Worm (Caenorhabditis elegans) whole organism, young adult: Measurements from ENCODE around the gene T22D1.17.
A peak's percentile ranks its signal among the peaks of the same experiment; 100 is the strongest.

Experiments
- B0261.1 ChIP-seq: sonication (generic microtip); optimal IDR thresholded peaks from 2 replicates; lab custom pipeline; 2016; ENCODE audit warnings: mild to moderate bottlenecking, missing genetic modification characterization, moderate library complexity, missing compliant biosample characterization
- F33H1.4 ChIP-seq: fragments of 200-800 bp; sonication (Bioruptor generic); IDR thresholded peaks from 2 replicates; pipeline ENCODE4 v1.3.6; 2022; ENCODE audit warnings: missing genetic modification reagents, missing genetic modification characterization, missing compliant biosample characterization
- F52B5.7 ChIP-seq: sonication (generic microtip); optimal IDR thresholded peaks from 2 replicates; lab custom pipeline; 2016; ENCODE audit warnings: mild to moderate bottlenecking, missing genetic modification characterization, missing compliant biosample characterization
- F57A8.1 ChIP-seq: fragments of 200-800 bp; sonication (Bioruptor generic); optimal IDR thresholded peaks from 2 replicates; lab custom pipeline; 2018; ENCODE audit warnings: mild to moderate bottlenecking, missing genetic modification characterization, moderate library complexity, missing compliant biosample characterization
- F57C9.4 ChIP-seq: sonication (generic microtip); optimal IDR thresholded peaks from 2 replicates; lab custom pipeline; 2017; ENCODE audit warnings: mild to moderate bottlenecking, missing genetic modification characterization, missing compliant biosample characterization
- K12H6.12 ChIP-seq: fragments of 200-800 bp; sonication (Bioruptor generic); optimal IDR thresholded peaks from 2 replicates; lab custom pipeline; 2018; ENCODE audit warnings: mild to moderate bottlenecking, missing genetic modification characterization, missing compliant biosample characterization
- T07F8.4 ChIP-seq: sonication (generic microtip); optimal IDR thresholded peaks from 2 replicates; lab custom pipeline; 2016; ENCODE audit warnings: mild to moderate bottlenecking, missing genetic modification characterization, moderate library complexity, missing compliant biosample characterization
- Y67H2A.10 ChIP-seq: fragments of 200-800 bp; sonication (Bioruptor generic); conservative IDR thresholded peaks from 2 replicates; pipeline ENCODE4 v1.3.6; 2022; ENCODE audit warnings: missing genetic modification reagents, missing genetic modification characterization, missing compliant biosample characterization
- Y95B8A.8 ChIP-seq: fragments of 200-800 bp; sonication (Bioruptor generic); IDR thresholded peaks from 2 replicates; pipeline ENCODE4 v1.3.6; 2022; ENCODE audit warnings: missing genetic modification reagents, missing genetic modification characterization, missing compliant biosample characterization
- akir-1 ChIP-seq: fragments of 200-800 bp; sonication (Bioruptor generic); optimal IDR thresholded peaks from 2 replicates; lab custom pipeline; 2018; ENCODE audit warnings: mild to moderate bottlenecking, missing genetic modification characterization, moderate library complexity, missing compliant biosample characterization
- ama-1 ChIP-seq, 3 experiments: fragments of 150-350 bp in 1 of 3; sonication (generic microtip) in 2 of 3; optimal IDR thresholded peaks; 2 replicates each; lab custom pipeline; 2014 to 2018; ENCODE audit warnings: missing biosample characterization in 2 of 3, missing genetic modification characterization in 2 of 3, missing genetic modification reagents in 2 of 3
- aptf-3 ChIP-seq: fragments of 200-800 bp; sonication (Bioruptor generic); IDR thresholded peaks from 2 replicates; pipeline ENCODE4 v1.3.6; 2022; ENCODE audit warnings: missing genetic modification characterization, missing compliant biosample characterization
- atf-7 ChIP-seq: sonication (generic microtip); optimal IDR thresholded peaks from 2 replicates; lab custom pipeline; 2017; ENCODE audit warnings: mild to moderate bottlenecking, missing genetic modification characterization, missing compliant biosample characterization
- attf-3 ChIP-seq: fragments of 200-800 bp; sonication (Bioruptor generic); conservative IDR thresholded peaks from 2 replicates; pipeline ENCODE4 v1.3.6; 2022; ENCODE audit warnings: missing genetic modification reagents, missing genetic modification characterization, missing compliant biosample characterization
- attf-5 ChIP-seq: fragments of 200-800 bp; sonication (Bioruptor generic); optimal IDR thresholded peaks from 2 replicates; lab custom pipeline; 2018; ENCODE audit warnings: mild to moderate bottlenecking, missing genetic modification characterization, missing compliant biosample characterization
- bed-1 ChIP-seq: fragments of 200-800 bp; sonication (Bioruptor generic); IDR thresholded peaks from 2 replicates; pipeline ENCODE4 v1.3.6; 2022; ENCODE audit warnings: missing genetic modification reagents, missing genetic modification characterization, missing compliant biosample characterization
- cebp-1 ChIP-seq, 2 experiments: fragments of 200-800 bp in 1 of 2; sonication (Bioruptor generic) in 1 of 2; sonication (generic microtip) in 1 of 2; IDR thresholded peaks in 1 of 2; optimal IDR thresholded peaks in 1 of 2; 2 replicates each; pipeline versions ENCODE4 v1.3.6 to Lab custom; 2017 to 2022; ENCODE audit warnings: missing compliant biosample characterization in 2 of 2, missing genetic modification characterization in 2 of 2, mild to moderate bottlenecking in 1 of 2, missing genetic modification reagents in 1 of 2, moderate library complexity in 1 of 2
- ceh-27 ChIP-seq: fragments of 200-800 bp; sonication (Bioruptor generic); optimal IDR thresholded peaks from 2 replicates; lab custom pipeline; 2018; ENCODE audit warnings: mild to moderate bottlenecking, missing genetic modification characterization, moderate library complexity, missing compliant biosample characterization
- ceh-40 ChIP-seq: fragments of 200-800 bp; sonication (Bioruptor generic); IDR thresholded peaks from 2 replicates; pipeline ENCODE4 v1.3.6; 2022; ENCODE audit warnings: missing genetic modification characterization, missing compliant biosample characterization
- ceh-58 ChIP-seq: fragments of 200-800 bp; sonication (Bioruptor generic); IDR thresholded peaks from 2 replicates; pipeline ENCODE4 v1.3.6; 2022; ENCODE audit warnings: missing genetic modification characterization, missing compliant biosample characterization
- ceh-91 ChIP-seq: fragments of 200-800 bp; sonication (Bioruptor generic); IDR thresholded peaks from 2 replicates; pipeline ENCODE4 v1.3.6; 2022; ENCODE audit warnings: missing genetic modification reagents, missing genetic modification characterization, missing compliant biosample characterization
- chd-7 ChIP-seq: sonication (generic microtip); optimal IDR thresholded peaks from 2 replicates; lab custom pipeline; 2016; ENCODE audit warnings: mild to moderate bottlenecking, missing genetic modification characterization, moderate library complexity, missing compliant biosample characterization
- die-1 ChIP-seq: sonication (generic microtip); optimal IDR thresholded peaks from 2 replicates; lab custom pipeline; 2016; ENCODE audit warnings: missing genotype, mild to moderate bottlenecking, missing genetic modification characterization, missing compliant biosample characterization
- dox-1 ChIP-seq: fragments of 200-800 bp; sonication (Bioruptor generic); IDR thresholded peaks from 2 replicates; pipeline ENCODE4 v1.3.6; 2022; ENCODE audit warnings: missing genetic modification reagents, missing genetic modification characterization, missing compliant biosample characterization
- dpff-1 ChIP-seq: sonication (generic microtip); optimal IDR thresholded peaks from 2 replicates; lab custom pipeline; 2017; ENCODE audit warnings: mild to moderate bottlenecking, missing genetic modification characterization, missing compliant biosample characterization
- efl-1 ChIP-seq: fragments of 150-350 bp; optimal IDR thresholded peaks from 2 replicates; lab custom pipeline; 2014; ENCODE audit warnings: missing biosample characterization, missing genetic modification reagents, missing genetic modification characterization
- egrh-3 ChIP-seq: fragments of 200-800 bp; sonication (Bioruptor generic); IDR thresholded peaks from 2 replicates; pipeline ENCODE4 v1.3.6; 2022; ENCODE audit warnings: missing genetic modification reagents, missing genetic modification characterization, missing compliant biosample characterization
- lin-26 ChIP-seq: fragments of 200-800 bp; sonication (Bioruptor generic); IDR thresholded peaks from 2 replicates; pipeline ENCODE4 v1.3.6; 2022; ENCODE audit warnings: missing genetic modification reagents, missing genetic modification characterization, missing compliant biosample characterization
- lin-35 ChIP-seq, 3 experiments: fragments of 150-350 bp in 2 of 3; sonication (generic microtip) in 1 of 3; optimal IDR thresholded peaks; 2 replicates each; lab custom pipeline; 2014 to 2018; ENCODE audit warnings: missing biosample characterization in 3 of 3, missing genetic modification characterization in 3 of 3, missing genetic modification reagents in 3 of 3
- lin-40 ChIP-seq: sonication (generic microtip); optimal IDR thresholded peaks from 2 replicates; lab custom pipeline; 2016; ENCODE audit warnings: missing genetic modification characterization, mild to moderate bottlenecking, missing compliant biosample characterization, missing genotype, missing genetic modification reagents
- lsy-27 ChIP-seq: sonication (generic microtip); optimal IDR thresholded peaks from 2 replicates; lab custom pipeline; 2017; ENCODE audit warnings: missing genetic modification characterization, mild to moderate bottlenecking, missing compliant biosample characterization, antibody characterized with exemption, missing genotype, borderline replicate concordance; ENCODE audit not compliant: insufficient read depth
- mcd-1 ChIP-seq: fragments of 200-800 bp; sonication (Bioruptor generic); IDR thresholded peaks from 2 replicates; pipeline ENCODE4 v1.3.6; 2022; ENCODE audit warnings: missing genetic modification reagents, missing genetic modification characterization, missing compliant biosample characterization
- mxl-1 ChIP-seq: sonication (generic microtip); optimal IDR thresholded peaks from 2 replicates; lab custom pipeline; 2016; ENCODE audit warnings: missing genetic modification characterization, missing compliant biosample characterization
- nfya-2 ChIP-seq: fragments of 200-800 bp; sonication (Bioruptor generic); IDR thresholded peaks from 2 replicates; pipeline ENCODE4 v1.3.6; 2022; ENCODE audit warnings: missing genetic modification reagents, missing genetic modification characterization, missing compliant biosample characterization
- nhr-27 ChIP-seq: fragments of 200-800 bp; sonication (Bioruptor generic); optimal IDR thresholded peaks from 2 replicates; lab custom pipeline; 2018; ENCODE audit warnings: mild to moderate bottlenecking, missing genetic modification characterization, moderate library complexity, missing compliant biosample characterization
- nhr-90 ChIP-seq: sonication (generic microtip); optimal IDR thresholded peaks from 2 replicates; lab custom pipeline; 2016; ENCODE audit warnings: missing genotype, mild to moderate bottlenecking, missing genetic modification characterization, missing compliant biosample characterization
- pbrm-1 ChIP-seq: fragments of 200-800 bp; sonication (Bioruptor generic); IDR thresholded peaks from 2 replicates; pipeline ENCODE4 v1.3.6; 2022; ENCODE audit warnings: missing genetic modification reagents, missing genetic modification characterization, missing compliant biosample characterization
- pha-4 ChIP-seq: fragments of 150-350 bp; sonication (generic microtip); optimal IDR thresholded peaks from 2 replicates; lab custom pipeline; 2014; ENCODE audit warnings: missing biosample characterization, missing genetic modification reagents, missing genetic modification characterization
- rec-8 ChIP-seq, 2 experiments: sonication (generic microtip); optimal IDR thresholded peaks; 2 replicates each; lab custom pipeline; 2016; ENCODE audit warnings: mild to moderate bottlenecking in 2 of 2, missing genetic modification characterization in 2 of 2, missing genetic modification reagents in 2 of 2, missing genotype in 2 of 2, missing biosample characterization in 1 of 2, missing compliant biosample characterization in 1 of 2, moderate library complexity in 1 of 2
- repo-1 ChIP-seq: sonication (generic microtip); optimal IDR thresholded peaks from 2 replicates; lab custom pipeline; 2017; ENCODE audit warnings: mild to moderate bottlenecking, missing genetic modification characterization, missing compliant biosample characterization
- snpc-1.1 ChIP-seq: sonication (generic microtip); optimal IDR thresholded peaks from 2 replicates; lab custom pipeline; 2017; ENCODE audit warnings: missing genetic modification characterization, mild to moderate bottlenecking, missing compliant biosample characterization, antibody characterized with exemption, moderate library complexity, missing genotype, missing genetic modification reagents; ENCODE audit not compliant: insufficient read depth
- snpc-3.4 ChIP-seq: sonication (generic microtip); optimal IDR thresholded peaks from 2 replicates; lab custom pipeline; 2017; ENCODE audit warnings: missing genetic modification characterization, mild to moderate bottlenecking, missing compliant biosample characterization, antibody characterized with exemption, moderate library complexity, missing genotype, missing genetic modification reagents
- snpc-4 ChIP-seq, 5 experiments: fragments of 150-350 bp in 1 of 5; sonication (generic microtip) in 4 of 5; optimal IDR thresholded peaks; 2 replicates each; lab custom pipeline; 2014 to 2018; ENCODE audit warnings: missing genetic modification characterization in 5 of 5, missing biosample characterization in 3 of 5, antibody characterized with exemption in 2 of 5, mild to moderate bottlenecking in 2 of 5, missing compliant biosample characterization in 2 of 5, missing genotype in 2 of 5, moderate library complexity in 2 of 5, missing genetic modification reagents in 1 of 5
- somi-1 ChIP-seq: fragments of 200-800 bp; sonication (Bioruptor generic); optimal IDR thresholded peaks from 2 replicates; lab custom pipeline; 2018; ENCODE audit warnings: mild to moderate bottlenecking, missing genetic modification characterization, missing compliant biosample characterization
- zfh-2 ChIP-seq: fragments of 200-800 bp; sonication (Bioruptor generic); conservative IDR thresholded peaks from 2 replicates; pipeline ENCODE4 v1.3.6; 2022; ENCODE audit warnings: missing genetic modification reagents, missing genetic modification characterization, missing compliant biosample characterization
- ztf-22 ChIP-seq: fragments of 200-800 bp; sonication (Bioruptor generic); optimal IDR thresholded peaks from 2 replicates; lab custom pipeline; 2018; ENCODE audit warnings: mild to moderate bottlenecking, missing genetic modification characterization, moderate library complexity, missing compliant biosample characterization
- ztf-25 ChIP-seq: fragments of 200-800 bp; sonication (Bioruptor generic); IDR thresholded peaks from 2 replicates; pipeline ENCODE4 v1.3.6; 2022; ENCODE audit warnings: missing genetic modification reagents, missing genetic modification characterization, missing compliant biosample characterization

The T22D1.17 gene

DNA sequence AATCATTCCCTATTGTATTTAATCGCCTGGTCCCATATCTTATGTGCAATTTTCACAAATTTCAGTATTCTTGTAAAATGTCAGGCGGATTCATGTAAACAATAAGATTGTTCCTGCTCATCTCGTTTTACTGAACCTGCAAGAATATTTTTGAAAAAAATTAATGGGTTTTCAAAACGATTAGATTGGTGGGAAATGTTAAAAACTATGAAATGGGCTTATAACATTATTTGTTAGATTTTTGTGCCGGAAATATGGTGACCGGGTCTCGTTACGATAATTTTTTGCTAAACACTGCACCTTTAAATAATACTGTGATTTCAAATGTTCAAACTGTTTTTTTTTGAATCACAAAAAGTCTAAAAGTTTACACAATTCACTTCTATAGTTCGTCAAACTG lies 369 bp upstream of the T22D1.17 start (continued):
- no peak for TF ChIP-seq ztf-22 (GFP tag; lab: Kevin White, UChicago)
- no peak for TF ChIP-seq somi-1
- no peak for TF ChIP-seq attf-5 (GFP tag; lab: Kevin White, UChicago)
- TF ChIP-seq B0261.1 (tag; lab: Kevin White, UChicago) = no peak
- no peak for TF ChIP-seq ceh-91 (GFP tag; lab: Robert Waterston, UW)
- TF ChIP-seq dpff-1 = no peak
- 0 out of 2 replicates have a peak, but pooled peaks have one; percentile 25 for TF ChIP-seq pbrm-1
- TF ChIP-seq Y95B8A.8 (GFP tag; lab: Robert Waterston, UW) = peak; percentile 76; the same call in 1 of the 2 replicates
- TF ChIP-seq F33H1.4 (GFP tag; lab: Robert Waterston, UW) = peak; percentile 41
- TF ChIP-seq snpc-4 (GFP tag; optimal IDR thresholded peaks at IDR 0.05; lab: Kevin White, UChicago) = no peak
- TF ChIP-seq snpc-4 (tag; optimal IDR thresholded peaks at IDR 0.05; lab: Kevin White, UChicago) = peak in 1 of 4 experiments; percentile 59
- TF ChIP-seq aptf-3 (GFP tag; lab: Robert Waterston, UW) = no peak
- no peak for TF ChIP-seq rec-8 (tag; optimal IDR thresholded peaks at IDR 0.05; lab: Kevin White, UChicago)
- no peak for TF ChIP-seq pha-4
- peak; percentile 8 for TF ChIP-seq repo-1
- TF ChIP-seq T07F8.4 (tag; lab: Kevin White, UChicago) = no peak
- no peak for TF ChIP-seq nhr-90
- no peak for TF ChIP-seq cebp-1 (GFP tag; IDR thresholded peaks at IDR 0.05; lab: Robert Waterston, UW)
- peak; percentile 20 for TF ChIP-seq cebp-1 (tag; optimal IDR thresholded peaks at IDR 0.05; lab: Kevin White, UChicago)
- no peak for TF ChIP-seq mxl-1
- no peak for TF ChIP-seq lin-35 (GFP tag; optimal IDR thresholded peaks at IDR 0.05; lab: Kevin White, UChicago)
- TF ChIP-seq zfh-2 (GFP tag; lab: Robert Waterston, UW) = no peak
- TF ChIP-seq chd-7 = no peak
- TF ChIP-seq ama-1 (optimal IDR thresholded peaks at IDR 0.05; lab: Kevin White, UChicago) = no peak
- TF ChIP-seq ama-1 (GFP tag; optimal IDR thresholded peaks at IDR 0.05; lab: Kevin White, UChicago) = peak in 1 of 2 experiments; percentile 81
- TF ChIP-seq lin-40 (tag; lab: Kevin White, UChicago) = no peak
- TF ChIP-seq snpc-3.4 = no peak
- TF ChIP-seq die-1 (tag; lab: Kevin White, UChicago) = no peak
- no peak for TF ChIP-seq akir-1 (GFP tag; lab: Kevin White, UChicago)
- TF ChIP-seq ceh-40 (GFP tag; lab: Robert Waterston, UW) = no peak
- TF ChIP-seq bed-1 = no peak
- 0 out of 2 replicates have a peak, but pooled peaks have one; percentile 5 for TF ChIP-seq nfya-2 (GFP tag; lab: Robert Waterston, UW)
- TF ChIP-seq attf-3 = no peak
- TF ChIP-seq lsy-27 = no peak
- no peak for TF ChIP-seq F52B5.7
- TF ChIP-seq snpc-1.1 (tag; lab: Kevin White, UChicago) = peak; percentile 20
- TF ChIP-seq atf-7 (tag; lab: Kevin White, UChicago) = no peak
- TF ChIP-seq F57A8.1 (GFP tag; lab: Kevin White, UChicago) = no peak
- no peak for TF ChIP-seq ztf-25 (GFP tag; lab: Robert Waterston, UW)
- TF ChIP-seq, all 124 proteins: peak for 34

DNA sequence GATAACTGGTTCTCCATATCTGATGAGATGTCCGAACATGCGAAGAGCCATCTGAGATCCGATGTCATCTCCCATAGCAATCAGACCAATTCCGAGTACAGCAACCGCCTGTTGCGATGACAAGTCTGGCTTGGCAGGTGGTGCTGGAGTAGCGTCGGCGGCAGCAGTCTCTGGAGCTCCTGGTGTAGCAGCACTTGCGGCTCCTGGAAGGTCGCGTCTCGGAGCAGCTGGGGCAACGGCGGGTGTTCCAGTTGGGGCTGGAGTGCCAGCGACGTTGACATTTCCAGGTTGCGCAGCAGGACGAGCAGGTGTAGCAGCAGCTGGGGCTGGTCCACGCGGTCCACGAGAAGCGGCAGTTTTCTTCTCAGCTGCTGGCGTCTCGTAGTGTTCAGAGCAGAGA lies 1.7 kb downstream of the T22D1.17 start:
- peak; percentile 31; the same call in 1 of the 2 replicates for TF ChIP-seq mcd-1 (GFP tag; lab: Robert Waterston, UW)
- 0 out of 2 replicates have a peak, but pooled peaks have one; percentile 21 for TF ChIP-seq F33H1.4 (GFP tag; lab: Robert Waterston, UW)
- TF ChIP-seq nhr-27 = no peak
- TF ChIP-seq attf-3 = no peak
- no peak for TF ChIP-seq efl-1 (GFP tag; lab: Kevin White, UChicago)
- TF ChIP-seq ceh-27 (GFP tag; lab: Kevin White, UChicago) = peak; percentile 20
- TF ChIP-seq dox-1 = 0 out of 2 replicates have a peak, but pooled peaks have one; percentile 10
- no peak for TF ChIP-seq F57A8.1 (GFP tag; lab: Kevin White, UChicago)
- TF ChIP-seq Y67H2A.10 (GFP tag; lab: Robert Waterston, UW) = no peak
- no peak for TF ChIP-seq F57C9.4 (tag; lab: Kevin White, UChicago)
- no peak for TF ChIP-seq K12H6.12 (tag; lab: Kevin White, UChicago)
- TF ChIP-seq chd-7 = no peak
- peak; percentile 92 for TF ChIP-seq egrh-3 (GFP tag; lab: Robert Waterston, UW)
- peak; percentile 39; the same call in 1 of the 2 replicates for TF ChIP-seq lin-26 (GFP tag; lab: Robert Waterston, UW)
- TF ChIP-seq zfh-2 (GFP tag; lab: Robert Waterston, UW) = peak; percentile 96
- TF ChIP-seq ceh-58 (GFP tag; lab: Robert Waterston, UW) = no peak
